Worm (Caenorhabditis elegans) whole organism, L3 larva: ENCODE data around the gene Y37H2A.7.

Source experiments
- elt-2 ChIP-seq: sonication (generic microtip); optimal IDR thresholded peaks from 2 replicates; lab custom pipeline; 2016; ENCODE audit warnings: missing genetic modification reagents, mild to moderate bottlenecking, missing genetic modification characterization, missing compliant biosample characterization
- nhr-28 ChIP-seq: fragments of 150-350 bp; optimal IDR thresholded peaks from 2 replicates; lab custom pipeline; 2014; ENCODE audit warnings: missing biosample characterization, missing genetic modification characterization
- nhr-77 ChIP-seq: fragments of 150-350 bp; optimal IDR thresholded peaks from 2 replicates; lab custom pipeline; 2014; ENCODE audit warnings: missing biosample characterization, missing genetic modification characterization
- pha-4 ChIP-seq: fragments of 150-350 bp; optimal IDR thresholded peaks from 2 replicates; lab custom pipeline; 2014; ENCODE audit warnings: missing biosample characterization, missing genetic modification reagents, missing genetic modification characterization
- unc-62 ChIP-seq: fragments of 150-350 bp; sonication (generic microtip); optimal IDR thresholded peaks from 4 replicates; lab custom pipeline; 2014; ENCODE audit warnings: missing biosample characterization, missing genetic modification reagents, missing genetic modification characterization

DNA sequence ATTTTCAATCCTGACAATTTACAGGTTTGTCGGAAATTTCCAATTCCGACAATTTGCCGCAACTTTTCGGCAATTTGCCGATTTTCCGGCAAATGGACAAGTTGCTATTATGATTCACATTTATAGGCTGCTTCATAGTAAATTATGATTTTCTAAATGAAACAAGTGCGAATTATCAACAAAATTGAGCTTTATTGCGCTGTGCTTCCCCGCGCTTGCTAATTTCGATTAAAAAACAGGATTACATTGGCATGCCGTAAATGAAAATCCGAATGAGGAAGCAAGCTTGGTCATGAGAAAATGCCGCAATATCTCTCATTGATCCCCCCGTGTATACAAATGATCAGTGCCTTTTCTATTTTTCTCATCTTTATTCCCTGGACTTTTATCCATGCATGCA is 4.4 kb upstream of the Y37H2A.7 start, which contains the start of gene Y37H2A.10:
- TF ChIP-seq elt-2 (no peak), nhr-77 (tag; lab: Kevin White, UChicago) (no peak), unc-62 (GFP tag; lab: Kevin White, UChicago) (no peak), nhr-28 (no peak), pha-4 (no peak)
